Worm (Caenorhabditis elegans) whole organism, early embryonic: ENCODE results near the gene W05E10.1.

ENCODE experiments used
- ama-1 ChIP-seq: fragments of 150-350 bp; optimal IDR thresholded peaks from 2 replicates; lab custom pipeline; 2014
- pes-1 ChIP-seq: fragments of 200-800 bp; sonication (Bioruptor generic); IDR thresholded peaks from 2 replicates; pipeline ENCODE4 v1.3.6; 2022; ENCODE audit warnings: missing genetic modification reagents, missing genetic modification characterization, missing compliant biosample characterization

DNA sequence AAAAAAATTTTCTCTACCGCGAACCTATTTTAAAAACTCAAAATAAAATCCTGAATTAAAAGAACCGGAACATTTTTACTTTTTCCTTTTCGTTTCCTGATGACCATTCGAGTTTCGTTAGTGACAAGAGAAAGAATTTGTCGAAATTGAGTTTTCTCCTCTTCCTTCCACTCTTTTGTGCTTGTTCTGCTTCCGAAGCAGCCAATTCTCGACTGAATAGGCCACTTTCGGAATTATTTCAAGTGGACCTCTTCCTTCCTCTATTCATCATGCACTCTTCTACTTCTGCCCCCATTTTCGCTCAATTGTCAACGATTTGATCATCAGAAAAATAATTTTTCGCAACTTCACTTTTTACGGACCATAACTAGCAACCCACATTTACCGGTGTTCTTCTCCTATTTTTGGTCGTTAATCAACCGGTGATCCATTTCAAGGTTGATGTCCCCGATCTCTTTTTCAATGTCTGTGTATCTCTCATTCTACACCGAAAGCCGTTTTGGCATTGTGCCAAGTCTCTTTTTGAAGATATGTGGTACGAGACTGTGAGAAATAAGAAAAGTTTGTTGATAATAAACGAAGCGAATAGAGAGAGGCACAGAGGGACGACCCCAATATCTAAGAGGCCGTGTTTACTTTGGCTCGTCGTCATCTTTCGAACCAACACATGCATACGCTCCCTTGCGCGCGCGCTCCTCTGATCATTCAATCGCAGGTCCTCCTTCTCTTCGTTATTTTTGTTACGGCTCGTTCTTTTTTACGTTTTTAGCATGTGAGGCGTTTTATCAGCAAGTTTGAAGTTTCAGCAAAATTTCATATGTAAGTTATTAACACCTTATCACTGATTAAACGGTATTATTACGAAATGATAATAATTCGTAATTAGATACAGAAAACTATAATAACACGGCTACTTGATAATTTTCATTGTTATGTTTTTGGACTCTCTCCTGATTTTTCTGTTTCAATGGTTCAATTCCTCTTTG, 16.6 kb downstream of the W05E10.1 start:
- TF ChIP-seq ama-1 (no peak), pes-1 (GFP tag; lab: Robert Waterston, UW) (no peak)
